Worm (Caenorhabditis elegans) whole organism, L4 larva: ENCODE results near the gene nep-16.

ENCODE experiments used
- F10B5.3 ChIP-seq: sonication (generic microtip); optimal IDR thresholded peaks from 2 replicates; lab custom pipeline; 2016; ENCODE audit warnings: mild to moderate bottlenecking, missing genetic modification characterization, missing compliant biosample characterization
- F26F4.8 ChIP-seq: fragments of 200-800 bp; sonication (Bioruptor generic); conservative IDR thresholded peaks from 2 replicates; pipeline ENCODE4 v1.3.6; 2022; ENCODE audit warnings: missing genetic modification characterization, missing compliant biosample characterization
- F49E8.2 ChIP-seq: sonication (generic microtip); optimal IDR thresholded peaks from 2 replicates; lab custom pipeline; 2016; ENCODE audit warnings: missing compliant biosample characterization, mild to moderate bottlenecking, missing genetic modification characterization, borderline replicate concordance
- T20F7.1 ChIP-seq: fragments of 200-800 bp; sonication (Bioruptor generic); optimal IDR thresholded peaks from 2 replicates; lab custom pipeline; 2018; ENCODE audit warnings: mild to moderate bottlenecking, missing genetic modification characterization, missing compliant biosample characterization
- Y105C5A.15 ChIP-seq: fragments of 200-800 bp; sonication (Bioruptor generic); IDR thresholded peaks from 2 replicates; pipeline ENCODE4 v1.3.6; 2022; ENCODE audit warnings: missing genetic modification characterization, missing compliant biosample characterization
- Y48G9A.11 ChIP-seq: fragments of 200-800 bp; sonication (Bioruptor generic); IDR thresholded peaks from 2 replicates; pipeline ENCODE4 v1.3.6; 2022; ENCODE audit warnings: missing genetic modification reagents, missing genetic modification characterization, missing compliant biosample characterization
- Y5F2A.4 ChIP-seq: fragments of 200-800 bp; sonication (Bioruptor generic); optimal IDR thresholded peaks from 2 replicates; lab custom pipeline; 2018; ENCODE audit warnings: mild to moderate bottlenecking, missing genetic modification characterization, missing compliant biosample characterization
- ZK337.2 ChIP-seq: fragments of 200-800 bp; sonication (Bioruptor generic); IDR thresholded peaks from 2 replicates; pipeline ENCODE4 v1.3.6; 2022; ENCODE audit warnings: missing genetic modification reagents, missing genetic modification characterization, missing compliant biosample characterization
- ceh-20 ChIP-seq: fragments of 200-800 bp; sonication (Bioruptor generic); IDR thresholded peaks from 2 replicates; pipeline ENCODE4 v1.3.6; 2022; ENCODE audit warnings: missing genetic modification reagents, missing genetic modification characterization, missing compliant biosample characterization
- ceh-32 ChIP-seq: sonication (generic microtip); optimal IDR thresholded peaks from 2 replicates; lab custom pipeline; 2016; ENCODE audit warnings: mild to moderate bottlenecking, missing genetic modification characterization, missing compliant biosample characterization; ENCODE audit not compliant: poor library complexity
- daf-16 ChIP-seq, 3 experiments: sonication (generic microtip); optimal IDR thresholded peaks; 2 replicates each; lab custom pipeline; 2016 to 2017; ENCODE audit warnings: missing genetic modification characterization in 3 of 3, missing genetic modification reagents in 3 of 3, mild to moderate bottlenecking in 2 of 3, missing compliant biosample characterization in 2 of 3, missing biosample characterization in 1 of 3, moderate library complexity in 1 of 3
- dmd-6 ChIP-seq: fragments of 200-800 bp; sonication (Bioruptor generic); IDR thresholded peaks from 2 replicates; pipeline ENCODE4 v1.3.6; 2022; ENCODE audit warnings: missing genetic modification reagents, missing genetic modification characterization, missing compliant biosample characterization
- dmd-9 ChIP-seq: fragments of 200-800 bp; sonication (Bioruptor generic); IDR thresholded peaks from 2 replicates; pipeline ENCODE4 v1.3.6; 2022; ENCODE audit warnings: missing genetic modification reagents, missing genetic modification characterization, missing compliant biosample characterization
- dpl-1 ChIP-seq: fragments of 150-350 bp; optimal IDR thresholded peaks from 2 replicates; lab custom pipeline; 2014; ENCODE audit warnings: missing biosample characterization, missing genetic modification reagents, missing genetic modification characterization
- fos-1 ChIP-seq: fragments of 150-350 bp; optimal IDR thresholded peaks from 2 replicates; lab custom pipeline; 2014; ENCODE audit warnings: missing biosample characterization, missing genetic modification characterization
- gei-8 ChIP-seq: fragments of 200-800 bp; sonication (Bioruptor generic); optimal IDR thresholded peaks from 2 replicates; lab custom pipeline; 2018; ENCODE audit warnings: mild to moderate bottlenecking, missing genetic modification characterization, missing compliant biosample characterization
- hif-1 ChIP-seq, 2 experiments: sonication (generic microtip); optimal IDR thresholded peaks; 2 replicates each; lab custom pipeline; 2016 to 2017; ENCODE audit warnings: missing compliant biosample characterization in 2 of 2, missing genetic modification characterization in 2 of 2, missing genetic modification reagents in 2 of 2, missing genotype in 2 of 2, mild to moderate bottlenecking in 1 of 2
- hlh-11 ChIP-seq: fragments of 200-800 bp; sonication (Bioruptor generic); optimal IDR thresholded peaks from 2 replicates; lab custom pipeline; 2018; ENCODE audit warnings: mild to moderate bottlenecking, missing genetic modification characterization, missing compliant biosample characterization
- hlh-30 ChIP-seq: sonication (generic microtip); optimal IDR thresholded peaks from 2 replicates; lab custom pipeline; 2017; ENCODE audit warnings: antibody characterized with exemption, mild to moderate bottlenecking, missing genetic modification characterization, missing compliant biosample characterization; ENCODE audit not compliant: insufficient read depth
- hmg-1.1 ChIP-seq: fragments of 200-800 bp; sonication (Bioruptor generic); IDR thresholded peaks from 2 replicates; pipeline ENCODE4 v1.3.6; 2022; ENCODE audit warnings: missing genetic modification reagents, missing genetic modification characterization, missing compliant biosample characterization
- lir-3 ChIP-seq: sonication (generic microtip); optimal IDR thresholded peaks from 2 replicates; lab custom pipeline; 2016; ENCODE audit warnings: mild to moderate bottlenecking, missing genetic modification characterization, missing compliant biosample characterization
- lsy-2 ChIP-seq, 2 experiments: fragments of 150-350 bp in 1 of 2; sonication (generic microtip) in 1 of 2; optimal IDR thresholded peaks; 2 replicates each; lab custom pipeline; 2014 to 2017; ENCODE audit warnings: missing biosample characterization in 2 of 2, missing genetic modification characterization in 2 of 2
- mdt-29 ChIP-seq: fragments of 200-800 bp; sonication (Bioruptor generic); IDR thresholded peaks from 2 replicates; pipeline ENCODE4 v1.3.6; 2022; ENCODE audit warnings: missing genetic modification reagents, missing genetic modification characterization, missing compliant biosample characterization
- mep-1 ChIP-seq: fragments of 150-350 bp; sonication (generic microtip); optimal IDR thresholded peaks from 3 replicates; lab custom pipeline; 2014; ENCODE audit warnings: missing biosample characterization, missing genetic modification characterization
- mxl-2 ChIP-seq: fragments of 200-800 bp; sonication (Bioruptor generic); conservative IDR thresholded peaks from 2 replicates; pipeline ENCODE4 v1.3.6; 2022; ENCODE audit warnings: missing genetic modification reagents, missing genetic modification characterization, missing compliant biosample characterization
- nhr-10 ChIP-seq: fragments of 150-350 bp; optimal IDR thresholded peaks from 2 replicates; lab custom pipeline; 2014; ENCODE audit warnings: missing biosample characterization, missing genetic modification characterization
- nhr-237 ChIP-seq: sonication (generic microtip); optimal IDR thresholded peaks from 2 replicates; lab custom pipeline; 2017; ENCODE audit warnings: missing biosample characterization, missing genetic modification characterization
- nhr-48 ChIP-seq: sonication (generic microtip); optimal IDR thresholded peaks from 2 replicates; lab custom pipeline; 2016; ENCODE audit warnings: mild to moderate bottlenecking, missing genetic modification characterization, missing compliant biosample characterization
- pqm-1 ChIP-seq: sonication (generic microtip); optimal IDR thresholded peaks from 2 replicates; lab custom pipeline; 2017; ENCODE audit warnings: missing biosample characterization, missing genetic modification characterization
- rbr-2 ChIP-seq: sonication (generic microtip); optimal IDR thresholded peaks from 2 replicates; lab custom pipeline; 2016; ENCODE audit warnings: missing genotype, missing genetic modification characterization, missing compliant biosample characterization
- snpc-1.2 ChIP-seq: fragments of 200-800 bp; sonication (Bioruptor generic); IDR thresholded peaks from 2 replicates; pipeline ENCODE4 v1.3.6; 2022; ENCODE audit warnings: missing genetic modification reagents, missing genetic modification characterization, missing compliant biosample characterization
- snpc-4 ChIP-seq: fragments of 150-350 bp; optimal IDR thresholded peaks from 2 replicates; lab custom pipeline; 2014; ENCODE audit warnings: missing biosample characterization, missing genetic modification characterization
- spr-1 ChIP-seq: sonication (generic microtip); optimal IDR thresholded peaks from 2 replicates; lab custom pipeline; 2016; ENCODE audit warnings: mild to moderate bottlenecking, missing genetic modification characterization, missing compliant biosample characterization
- tra-1 ChIP-seq: fragments of 200-800 bp; sonication (Bioruptor generic); IDR thresholded peaks from 2 replicates; pipeline ENCODE4 v1.3.6; 2022; ENCODE audit warnings: missing genetic modification reagents, missing genetic modification characterization, missing compliant biosample characterization
- unc-62 ChIP-seq, 3 experiments: fragments of 150-350 bp in 1 of 3; sonication (generic microtip); optimal IDR thresholded peaks in 2 of 3; peaks in 1 of 3; 1 replicate in 1 of 3; 2 replicates in 2 of 3; lab custom pipeline; 2014 to 2017; ENCODE audit warnings: missing biosample characterization in 3 of 3, missing genetic modification characterization in 3 of 3, missing genetic modification reagents in 3 of 3, missing genotype in 1 of 3

nep-16 gene

ce11 chrIV:7663006-7663405 lies 21.3 kb upstream of the nep-16 start (continued):
- TF ChIP-seq hmg-1.1 (GFP tag; lab: Robert Waterston, UW) (peak; percentile 53), nhr-48 (no peak), F10B5.3 (no peak), snpc-4 (tag; lab: Kevin White, UChicago) (no peak), gei-8 (GFP tag; lab: Kevin White, UChicago) (no peak), hif-1 (tag; optimal IDR thresholded peaks at IDR 0.05; lab: Kevin White, UChicago) (no peak), Y105C5A.15 (GFP tag; lab: Robert Waterston, UW) (no peak), T20F7.1 (GFP tag; lab: Kevin White, UChicago) (no peak), mep-1 (no peak), mdt-29 (GFP tag; lab: Robert Waterston, UW) (no peak), F49E8.2 (tag; lab: Kevin White, UChicago) (no peak), tra-1 (0 out of 2 replicates have a peak, but pooled peaks have one; percentile 27), mxl-2 (GFP tag; lab: Robert Waterston, UW) (no peak), rbr-2 (tag; lab: Kevin White, UChicago) (peak; percentile 36), dmd-9 (GFP tag; lab: Robert Waterston, UW) (no peak), spr-1 (tag; lab: Kevin White, UChicago) (no peak), snpc-1.2 (no peak)

- TF ChIP-seq ZK337.2 (GFP tag; lab: Robert Waterston, UW) = no peak
- no peak for TF ChIP-seq nhr-10
- TF ChIP-seq fos-1 (tag; lab: Kevin White, UChicago) = no peak
- no peak for TF ChIP-seq Y5F2A.4
- no peak for TF ChIP-seq nhr-237 (tag; lab: Kevin White, UChicago)
Observed at ce11 chrIV:7661569-7661968, 19.9 kb upstream of the nep-16 start.

- no peak for TF ChIP-seq lir-3 (tag; lab: Kevin White, UChicago)
- peak in 1 of 2 experiments; percentile 78 for TF ChIP-seq daf-16 (GFP tag; optimal IDR thresholded peaks at IDR 0.05; lab: Kevin White, UChicago)
- no peak for TF ChIP-seq daf-16 (tag; optimal IDR thresholded peaks at IDR 0.05; lab: Kevin White, UChicago)
- peak; percentile 40 for TF ChIP-seq hlh-11 (tag; lab: Kevin White, UChicago)
- peak; percentile 16 for TF ChIP-seq hlh-30
- TF ChIP-seq lsy-2 (tag; optimal IDR thresholded peaks at IDR 0.05; lab: Kevin White, UChicago) = peak in 1 of 2 experiments; percentile 9
- TF ChIP-seq unc-62 (GFP tag; optimal IDR thresholded peaks at IDR 0.05 in 1 of 2; lab: Kevin White, UChicago) = no peak
- TF ChIP-seq unc-62 (tag; optimal IDR thresholded peaks at IDR 0.05; lab: Kevin White, UChicago) = no peak
- no peak for TF ChIP-seq ceh-32 (tag; lab: Kevin White, UChicago)
- TF ChIP-seq hmg-1.1 (GFP tag; lab: Robert Waterston, UW) = no peak
- no peak for TF ChIP-seq pqm-1 (tag; lab: Kevin White, UChicago)
- TF ChIP-seq dmd-6 = no peak
- TF ChIP-seq ceh-20 (GFP tag; lab: Robert Waterston, UW) = 0 out of 2 replicates have a peak, but pooled peaks have one; percentile 8
- TF ChIP-seq, all 104 proteins: peak for 5
Observed at ce11 chrIV:7659481-7659880, 17.8 kb upstream of the nep-16 start.

ce11 chrIV:7658589-7658988 lies 16.9 kb upstream of the nep-16 start, which contains the start of gene C08G9.1:
Gene C08G9.1, plus strand, starts transcription at chrIV:7658763.
- TF ChIP-seq unc-62 (GFP tag; optimal IDR thresholded peaks at IDR 0.05 in 1 of 2; lab: Kevin White, UChicago) = peak in 1 of 2 experiments; percentile 74
- TF ChIP-seq unc-62 (tag; optimal IDR thresholded peaks at IDR 0.05; lab: Kevin White, UChicago) = no peak
- peak in 1 of 2 experiments; percentile 4 for TF ChIP-seq lsy-2 (tag; optimal IDR thresholded peaks at IDR 0.05; lab: Kevin White, UChicago)
- no peak for TF ChIP-seq hlh-30
- TF ChIP-seq dpl-1 (GFP tag; lab: Kevin White, UChicago) = no peak
- no peak for TF ChIP-seq Y48G9A.11
- TF ChIP-seq ceh-32 (tag; lab: Kevin White, UChicago) = no peak
- peak; percentile 44; the same call in 1 of the 2 replicates for TF ChIP-seq hmg-1.1 (GFP tag; lab: Robert Waterston, UW)
- TF ChIP-seq F26F4.8 (GFP tag; lab: Robert Waterston, UW) = no peak
